Worm (Caenorhabditis elegans): ENCODE results near the gene C28A5.2.
A peak's percentile ranks its signal among the peaks of the same experiment; 100 is the strongest.

C28A5.2 gene

DNA sequence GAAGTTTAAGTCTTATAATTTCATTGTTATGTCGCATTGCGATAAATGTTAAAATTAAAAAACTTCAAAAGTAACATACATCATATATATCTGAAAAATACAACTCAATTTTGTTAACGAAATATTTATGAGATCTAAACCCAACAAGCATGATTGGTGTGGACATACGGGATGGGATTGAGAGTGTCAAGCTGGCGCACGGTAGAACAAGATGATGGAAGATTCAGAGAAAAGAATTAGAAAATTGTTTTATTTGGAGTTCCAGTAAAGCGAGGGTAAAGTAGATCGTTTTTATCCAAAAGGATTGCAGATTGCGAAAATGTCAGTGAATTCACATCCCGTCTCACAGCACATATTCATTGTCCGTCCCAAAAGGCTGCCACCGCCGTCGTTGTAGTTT, 37.5 kb upstream of the C28A5.2 start (continued):
- TF ChIP-seq dpl-1 (GFP tag; optimal IDR thresholded peaks at IDR 0.05) (no peak), K12H6.12 (tag; optimal IDR thresholded peaks at IDR 0.05) (no peak), dox-1 (GFP tag; IDR thresholded peaks at IDR 0.05) (no peak), nhr-90 (tag; optimal IDR thresholded peaks at IDR 0.05) (no peak), snpc-3.4 (tag; optimal IDR thresholded peaks at IDR 0.05) (peak; percentile 65), bed-2 (GFP tag; IDR thresholded peaks at IDR 0.05) (no peak), madf-6 (GFP tag; IDR thresholded peaks at IDR 0.05) (peak; percentile 82), F22D6.2 (tag; optimal IDR thresholded peaks at IDR 0.05) (no peak)

DNA sequence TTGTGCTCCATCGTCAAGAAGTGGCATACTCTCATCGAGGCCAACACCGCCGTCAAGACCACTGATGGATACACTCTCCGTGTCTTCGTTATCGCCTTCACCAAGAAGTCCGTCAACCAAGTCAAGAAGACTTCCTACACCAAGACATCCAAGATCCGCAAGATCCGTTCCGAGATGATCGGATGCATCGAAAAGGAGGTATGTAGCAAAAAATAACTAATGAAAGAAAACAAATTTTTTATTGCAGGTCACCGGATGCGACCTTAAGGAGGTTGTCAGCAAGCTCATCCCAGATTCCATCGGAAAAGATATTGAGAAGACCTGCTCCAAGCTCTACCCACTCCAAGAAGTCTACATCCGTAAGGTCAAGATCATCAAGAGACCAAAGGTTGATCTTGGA, 37.0 kb upstream of the C28A5.2 start:
- no peak for TF ChIP-seq let-607 (tag; optimal IDR thresholded peaks at IDR 0.05)
- TF ChIP-seq B0035.1 (tag; optimal IDR thresholded peaks at IDR 0.05), result no peak
- TF ChIP-seq hmg-1.2 (GFP tag; IDR thresholded peaks at IDR 0.05), result 0 out of 2 replicates have a peak, but pooled peaks have one; percentile 6
- TF ChIP-seq egl-44 (GFP tag; IDR thresholded peaks at IDR 0.05), result no peak
- TF ChIP-seq F57A8.1 (GFP tag; optimal IDR thresholded peaks at IDR 0.05), result peak; percentile 9

DNA sequence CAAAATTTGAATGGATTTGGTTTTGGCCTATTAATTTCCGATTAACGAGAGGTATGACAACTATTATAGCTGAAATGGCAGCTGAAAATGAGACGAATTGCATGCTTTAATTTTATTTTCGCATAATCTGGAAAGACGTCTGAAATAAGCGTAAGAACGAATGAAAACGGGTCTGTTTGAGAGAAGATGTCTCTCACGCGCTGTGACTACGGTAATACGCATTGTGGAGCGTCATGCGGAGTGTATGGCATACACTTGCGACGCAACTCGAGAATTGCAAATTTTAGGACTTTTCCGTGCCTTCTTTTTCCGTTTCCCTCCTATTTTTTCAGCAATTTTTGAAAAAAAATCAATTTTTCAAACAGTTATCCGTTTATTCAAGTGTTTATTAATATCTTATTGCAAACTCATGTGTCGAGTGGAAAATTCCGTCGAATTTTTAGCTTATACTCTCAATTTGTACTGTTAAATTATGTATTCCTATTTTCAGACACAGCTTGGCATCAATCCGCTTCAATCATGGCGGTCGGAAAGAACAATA, 36.2 kb upstream of the C28A5.2 start, which contains the start of gene rps-1:
Gene rps-1, plus strand, starts transcription at position 491 of the 541 bp plus-strand sequence.
- peak; percentile 63; the same call in 1 of the 2 replicates for TF ChIP-seq F39B2.1 (GFP tag; IDR thresholded peaks at IDR 0.05)
- peak; percentile 99 for TF ChIP-seq nfyb-1 (GFP tag; IDR thresholded peaks at IDR 0.05)
- peak; percentile 80 for TF ChIP-seq snpc-1.1 (tag; optimal IDR thresholded peaks at IDR 0.05; ENCODE audit: insufficient read depth)
- peak; percentile 94 for TF ChIP-seq F49E8.2 (tag; optimal IDR thresholded peaks at IDR 0.05; ENCODE audit: insufficient read depth)
- TF ChIP-seq ceh-40 (GFP tag; IDR thresholded peaks at IDR 0.05), result peak; percentile 43; the same call in 1 of the 2 replicates
- TF ChIP-seq F57C9.4 (tag; optimal IDR thresholded peaks at IDR 0.05), result peak; percentile 31
- peak; percentile 86 for TF ChIP-seq F10E7.11 (tag; optimal IDR thresholded peaks at IDR 0.05)
- peak; percentile 96 for TF ChIP-seq snpc-3.4 (tag; optimal IDR thresholded peaks at IDR 0.05)
- TF ChIP-seq B0035.1 (tag; optimal IDR thresholded peaks at IDR 0.05), result peak; percentile 87
- TF ChIP-seq ZK185.1 (tag; optimal IDR thresholded peaks at IDR 0.05; ENCODE audit: poor library complexity, severe bottlenecking), result peak; percentile 98
- TF ChIP-seq ceh-79 (tag; optimal IDR thresholded peaks at IDR 0.05), result peak; percentile 80
- TF ChIP-seq madf-3 (GFP tag; IDR thresholded peaks at IDR 0.05), result peak; percentile 95
- TF ChIP-seq C06A6.2 (GFP tag; conservative IDR thresholded peaks at IDR 0.05), result peak; percentile 95
- peak; percentile 96 for TF ChIP-seq atf-7 (tag; optimal IDR thresholded peaks at IDR 0.05)
- TF ChIP-seq ceh-27 (GFP tag; optimal IDR thresholded peaks at IDR 0.05), result peak; percentile 99
- peak; percentile 38 for TF ChIP-seq rpc-1 (optimal IDR thresholded peaks at IDR 0.05)
- peak; percentile 6 for TF ChIP-seq rpc-1 (tag; optimal IDR thresholded peaks at IDR 0.05)
- TF ChIP-seq efl-1 (GFP tag; optimal IDR thresholded peaks at IDR 0.05), result peak; percentile 85
- TF ChIP-seq lin-35 (GFP tag; optimal IDR thresholded peaks at IDR 0.05), result peak; percentile 53 to 97 (median 87)
- TF ChIP-seq unc-130 (GFP tag; optimal IDR thresholded peaks at IDR 0.05), result peak; percentile 85
- no peak for TF ChIP-seq mxl-1 (tag; optimal IDR thresholded peaks at IDR 0.05)
- TF ChIP-seq ztf-25 (GFP tag; IDR thresholded peaks at IDR 0.05), result peak; percentile 24; the same call in 1 of the 2 replicates
- peak; percentile 90 to 95 for TF ChIP-seq let-607 (tag; optimal IDR thresholded peaks at IDR 0.05)
- TF ChIP-seq nfya-1 (tag; optimal IDR thresholded peaks at IDR 0.05; ENCODE audit: borderline replicate concordance, insufficient read depth), result no peak
- TF ChIP-seq sea-2 (GFP tag; IDR thresholded peaks at IDR 0.05), result peak; percentile 78; the same call in 1 of the 2 replicates
- peak; percentile 90 for TF ChIP-seq gei-17 (GFP tag; optimal IDR thresholded peaks at IDR 0.05)
- peak; percentile 61; the same call in 1 of the 2 replicates for TF ChIP-seq Y53F4B.3 (GFP tag; IDR thresholded peaks at IDR 0.05)
- TF ChIP-seq xnd-1 (tag; optimal IDR thresholded peaks at IDR 0.05), result peak; percentile 76
- peak; percentile 98 for TF ChIP-seq rcor-1 (GFP tag; IDR thresholded peaks at IDR 0.05)
- TF ChIP-seq ztf-28 (GFP tag; IDR thresholded peaks at IDR 0.05), result peak; percentile 90
- TF ChIP-seq madf-6 (GFP tag; IDR thresholded peaks at IDR 0.05), result peak; percentile 95
- peak; percentile 98 for TF ChIP-seq repo-1 (tag; optimal IDR thresholded peaks at IDR 0.05)
- TF ChIP-seq hrde-1 (tag; optimal IDR thresholded peaks at IDR 0.05; ENCODE audit: borderline replicate concordance), result peak; percentile 80
- TF ChIP-seq mes-4 (tag; optimal IDR thresholded peaks at IDR 0.05), result no peak
- peak; percentile 32 for TF ChIP-seq T07F8.4 (tag; optimal IDR thresholded peaks at IDR 0.05)
